Worm (Caenorhabditis elegans): ENCODE data around the gene Y37B11A.3.

Gene Y37B11A.3

ce11 chrIII:5826895-5827437, 41.8 kb upstream of the Y37B11A.3 start:
- no peak for TF ChIP-seq flt-1 (GFP tag; IDR thresholded peaks at IDR 0.05)
- no peak for TF ChIP-seq tbx-37 (GFP tag; conservative IDR thresholded peaks at IDR 0.05)
- no peak for TF ChIP-seq scrt-1 (GFP tag; IDR thresholded peaks at IDR 0.05)
- no peak for TF ChIP-seq ceh-36 (tag; optimal IDR thresholded peaks at IDR 0.05)
- no peak for TF ChIP-seq sea-1 (GFP tag; conservative IDR thresholded peaks at IDR 0.05)
- no peak for TF ChIP-seq hmg-4 (GFP tag; optimal IDR thresholded peaks at IDR 0.05)
- no peak for TF ChIP-seq hnd-1 (tag; optimal IDR thresholded peaks at IDR 0.05)
- TF ChIP-seq ama-1 (optimal IDR thresholded peaks at IDR 0.05) = no peak

DNA sequence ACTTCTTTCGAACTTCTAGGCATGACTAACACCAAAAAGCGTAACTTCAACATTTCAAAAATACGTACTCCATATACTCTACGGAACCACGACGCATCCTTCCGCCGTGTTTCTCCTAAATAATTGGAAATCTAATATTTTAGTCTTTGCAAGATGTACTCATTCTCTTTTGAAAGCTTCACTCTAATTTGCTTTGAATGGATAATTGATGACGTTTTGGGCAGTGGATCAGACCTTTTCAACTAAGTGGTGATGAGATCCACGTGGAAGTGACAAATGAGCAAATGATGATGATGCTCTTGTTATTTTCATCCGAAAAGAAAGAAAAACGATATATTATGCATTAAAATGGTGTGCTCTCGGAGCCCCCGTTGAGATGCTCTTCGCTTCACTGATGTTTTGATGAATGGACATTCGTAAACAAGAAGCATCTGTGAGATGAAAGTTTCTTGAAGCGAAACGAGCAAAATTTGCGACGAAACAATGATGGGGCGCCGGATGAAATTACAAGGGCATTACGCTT, 39.4 kb upstream of the Y37B11A.3 start:
- TF ChIP-seq pes-1 (GFP tag; IDR thresholded peaks at IDR 0.05) = no peak

- TF ChIP-seq sea-1 (GFP tag; conservative IDR thresholded peaks at IDR 0.05) = no peak
- no peak for TF ChIP-seq hmg-4 (GFP tag; optimal IDR thresholded peaks at IDR 0.05)
- TF ChIP-seq hnd-1 (tag; optimal IDR thresholded peaks at IDR 0.05) = no peak
- TF ChIP-seq tra-4 (tag; optimal IDR thresholded peaks at IDR 0.05) = no peak
- TF ChIP-seq scrt-1 (GFP tag; IDR thresholded peaks at IDR 0.05) = no peak
- no peak for TF ChIP-seq F13C5.2 (tag; optimal IDR thresholded peaks at IDR 0.05)
- TF ChIP-seq ets-7 (tag; optimal IDR thresholded peaks at IDR 0.05) = no peak
- no peak for TF ChIP-seq B0310.2 (tag; optimal IDR thresholded peaks at IDR 0.05)
Measured at ce11 chrIII:5823617-5824016, 38.5 kb upstream of the Y37B11A.3 start, which contains the start of gene R12B2.8. Gene R12B2.8 (plus strand): TSS chrIII:5823917.

ce11 chrIII:5822816-5823215, 37.7 kb upstream of the Y37B11A.3 start:
- TF ChIP-seq flt-1 (GFP tag; IDR thresholded peaks at IDR 0.05) (no peak), pes-1 (GFP tag; IDR thresholded peaks at IDR 0.05) (no peak), ama-1 (optimal IDR thresholded peaks at IDR 0.05) (no peak), tra-4 (tag; optimal IDR thresholded peaks at IDR 0.05) (no peak), hmg-4 (GFP tag; optimal IDR thresholded peaks at IDR 0.05) (no peak), sea-1 (GFP tag; conservative IDR thresholded peaks at IDR 0.05) (no peak), ceh-36 (tag; optimal IDR thresholded peaks at IDR 0.05) (no peak)

- TF ChIP-seq sea-1 (GFP tag; conservative IDR thresholded peaks at IDR 0.05) = no peak
- TF ChIP-seq tra-4 (tag; optimal IDR thresholded peaks at IDR 0.05) = no peak
- no peak for TF ChIP-seq aly-1 (tag; optimal IDR thresholded peaks at IDR 0.05)
- TF ChIP-seq ceh-36 (tag; optimal IDR thresholded peaks at IDR 0.05) = no peak
- TF ChIP-seq pes-1 (GFP tag; IDR thresholded peaks at IDR 0.05) = no peak
- TF ChIP-seq hnd-1 (tag; optimal IDR thresholded peaks at IDR 0.05) = no peak
- no peak for TF ChIP-seq F13C5.2 (tag; optimal IDR thresholded peaks at IDR 0.05)
- TF ChIP-seq tbx-11 (GFP tag; IDR thresholded peaks at IDR 0.05) = no peak
- no peak for TF ChIP-seq ceh-13 (GFP tag; optimal IDR thresholded peaks at IDR 0.05)
- no peak for TF ChIP-seq ets-7 (tag; optimal IDR thresholded peaks at IDR 0.05)
- no peak for TF ChIP-seq hmg-4 (GFP tag; optimal IDR thresholded peaks at IDR 0.05)
- TF ChIP-seq scrt-1 (GFP tag; IDR thresholded peaks at IDR 0.05) = no peak
- no peak for TF ChIP-seq flt-1 (GFP tag; IDR thresholded peaks at IDR 0.05)
- TF ChIP-seq B0310.2 (tag; optimal IDR thresholded peaks at IDR 0.05) = no peak
- TF ChIP-seq tbx-37 (GFP tag; conservative IDR thresholded peaks at IDR 0.05) = no peak
- TF ChIP-seq hmbx-1 (tag; optimal IDR thresholded peaks at IDR 0.05) = no peak
- TF ChIP-seq ama-1 (optimal IDR thresholded peaks at IDR 0.05) = no peak
Measured at ce11 chrIII:5815932-5816331, 30.8 kb upstream of the Y37B11A.3 start, which contains the start of gene sma-4. Gene sma-4 (plus strand): TSS chrIII:5816232.

DNA sequence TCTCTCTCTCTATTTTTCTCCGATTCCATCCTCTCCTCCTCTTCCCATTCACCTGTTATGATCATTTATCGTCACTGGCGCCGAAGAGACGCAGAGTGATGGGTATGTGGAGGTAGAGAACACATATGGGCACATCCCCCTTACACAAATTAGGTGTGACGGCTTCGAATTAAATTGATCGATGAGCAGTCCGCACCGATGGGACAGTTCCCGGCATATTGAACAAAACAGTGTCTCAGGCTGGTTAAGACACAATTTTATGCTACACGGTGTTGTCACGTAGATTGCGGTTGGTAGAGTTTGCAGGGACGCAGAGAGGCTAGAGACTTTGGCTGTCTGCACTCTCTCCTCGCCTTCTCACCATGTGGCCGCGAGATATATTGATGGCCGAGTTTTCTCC, 29.7 kb upstream of the Y37B11A.3 start, which contains the start of gene R12B2.7:
R12B2.7 (plus strand) TSS at position 247 of the 400 bp plus-strand sequence.
- no peak for TF ChIP-seq flt-1 (GFP tag; IDR thresholded peaks at IDR 0.05)

DNA sequence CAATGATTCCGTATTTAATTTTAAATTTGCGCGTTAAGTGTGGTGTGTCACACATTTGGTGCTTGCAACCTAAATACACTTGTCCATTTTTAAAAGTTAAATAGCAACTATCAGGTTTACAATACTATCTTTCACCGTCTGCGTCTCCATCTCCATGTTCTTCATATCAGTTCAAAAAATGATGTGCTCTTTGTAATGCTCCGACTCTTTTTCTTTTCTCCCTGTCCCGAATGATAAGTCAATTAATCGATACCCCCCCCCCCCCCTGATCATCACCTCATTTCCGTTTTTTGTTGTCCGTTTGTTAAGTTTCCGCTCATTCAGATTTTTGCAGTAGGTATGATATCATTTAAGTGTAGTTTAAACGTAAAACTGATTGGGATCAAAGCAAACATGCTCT, 29.0 kb upstream of the Y37B11A.3 start:
- TF ChIP-seq pes-1 (GFP tag; IDR thresholded peaks at IDR 0.05) (no peak), ama-1 (optimal IDR thresholded peaks at IDR 0.05) (no peak), aly-1 (tag; optimal IDR thresholded peaks at IDR 0.05) (no peak), flt-1 (GFP tag; IDR thresholded peaks at IDR 0.05) (no peak), scrt-1 (GFP tag; IDR thresholded peaks at IDR 0.05) (no peak), B0310.2 (tag; optimal IDR thresholded peaks at IDR 0.05) (no peak), hnd-1 (tag; optimal IDR thresholded peaks at IDR 0.05) (no peak), ceh-36 (tag; optimal IDR thresholded peaks at IDR 0.05) (no peak)

DNA sequence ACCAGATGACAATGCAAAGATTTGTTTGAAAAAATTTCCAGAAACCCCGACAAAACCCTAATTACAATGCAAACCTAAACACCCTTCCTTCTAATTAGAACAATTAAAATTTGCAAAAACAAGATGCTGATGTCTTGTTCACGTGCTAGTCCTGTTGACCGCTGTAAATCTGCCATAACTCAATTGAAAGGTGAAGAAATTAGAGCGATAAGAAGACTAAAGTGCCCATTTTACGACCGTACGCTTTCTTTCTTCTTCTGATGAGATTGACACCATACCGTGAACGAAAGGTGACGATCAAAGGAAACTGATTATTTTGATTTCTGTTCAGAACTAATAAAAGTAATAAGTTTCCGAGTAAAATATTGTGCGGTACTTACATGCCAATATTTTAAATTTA, 28.4 kb upstream of the Y37B11A.3 start:
- TF ChIP-seq scrt-1 (GFP tag; IDR thresholded peaks at IDR 0.05) (no peak), hnd-1 (tag; optimal IDR thresholded peaks at IDR 0.05) (no peak), ceh-36 (tag; optimal IDR thresholded peaks at IDR 0.05) (no peak), flt-1 (GFP tag; IDR thresholded peaks at IDR 0.05) (no peak), tra-4 (tag; optimal IDR thresholded peaks at IDR 0.05) (no peak), hmg-4 (GFP tag; optimal IDR thresholded peaks at IDR 0.05) (no peak), tbx-37 (GFP tag; conservative IDR thresholded peaks at IDR 0.05) (no peak), aly-1 (tag; optimal IDR thresholded peaks at IDR 0.05) (no peak)

DNA sequence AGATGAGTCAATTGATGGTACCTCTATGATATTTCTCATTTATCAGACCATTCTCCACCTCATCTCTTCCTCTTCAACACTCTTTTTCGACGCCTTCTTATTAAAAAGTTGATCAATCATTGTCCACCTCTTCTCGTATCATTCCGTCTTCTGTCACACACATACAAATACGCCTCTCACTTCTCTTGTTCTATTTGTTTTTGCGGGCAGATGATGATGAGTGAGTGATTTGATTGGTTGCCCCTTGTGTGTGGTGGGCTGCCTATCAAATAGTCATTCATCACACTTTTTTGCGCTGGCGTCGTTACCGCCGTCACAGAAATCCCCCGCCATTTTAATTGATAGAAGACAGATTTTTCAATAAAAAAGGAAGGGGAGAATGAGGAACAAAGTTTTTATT, 27.5 kb upstream of the Y37B11A.3 start:
- TF ChIP-seq tbx-37 (GFP tag; conservative IDR thresholded peaks at IDR 0.05) (no peak), ceh-36 (tag; optimal IDR thresholded peaks at IDR 0.05) (no peak), aly-1 (tag; optimal IDR thresholded peaks at IDR 0.05) (no peak), hmg-4 (GFP tag; optimal IDR thresholded peaks at IDR 0.05) (no peak), sea-1 (GFP tag; conservative IDR thresholded peaks at IDR 0.05) (no peak)

All from whole organism, early embryonic.